Worm (Caenorhabditis elegans) whole organism, mixed stage, embryonic: ENCODE measurements around the gene clec-71.

Experiments
- M03D4.4 ChIP-seq: sonication (generic microtip); optimal IDR thresholded peaks from 2 replicates; lab custom pipeline; 2017; ENCODE audit warnings: mild to moderate bottlenecking, missing genetic modification characterization, missing compliant biosample characterization
- elt-3 ChIP-seq: fragments of 150-350 bp; optimal IDR thresholded peaks from 2 replicates; lab custom pipeline; 2014; ENCODE audit warnings: missing biosample characterization, missing genetic modification characterization
- flh-1 ChIP-seq: fragments of 200-800 bp; sonication (Bioruptor generic); optimal IDR thresholded peaks from 2 replicates; lab custom pipeline; 2018; ENCODE audit warnings: mild to moderate bottlenecking, missing genetic modification characterization, moderate library complexity, missing compliant biosample characterization
- lin-13 ChIP-seq: fragments of 150-350 bp; optimal IDR thresholded peaks from 2 replicates; lab custom pipeline; 2014; ENCODE audit warnings: missing biosample characterization, missing genetic modification characterization
- lin-32 ChIP-seq: fragments of 200-800 bp; sonication (Bioruptor generic); optimal IDR thresholded peaks from 2 replicates; lab custom pipeline; 2018; ENCODE audit warnings: mild to moderate bottlenecking, missing genetic modification characterization, missing compliant biosample characterization
- mep-1 ChIP-seq: fragments of 150-350 bp; optimal IDR thresholded peaks from 2 replicates; lab custom pipeline; 2017; ENCODE audit warnings: missing biosample characterization, missing genetic modification reagents, missing genetic modification characterization, inconsistent platforms
- nhr-12 ChIP-seq: fragments of 150-350 bp; optimal IDR thresholded peaks from 2 replicates; lab custom pipeline; 2014; ENCODE audit warnings: missing biosample characterization, missing genetic modification characterization
- nhr-237 ChIP-seq: fragments of 150-350 bp; optimal IDR thresholded peaks from 2 replicates; lab custom pipeline; 2014; ENCODE audit warnings: missing biosample characterization, missing genetic modification characterization
- nhr-76 ChIP-seq: sonication (generic microtip); optimal IDR thresholded peaks from 2 replicates; lab custom pipeline; 2017; ENCODE audit warnings: missing biosample characterization, missing genetic modification characterization
- unc-39 ChIP-seq: fragments of 150-350 bp; optimal IDR thresholded peaks from 2 replicates; lab custom pipeline; 2014; ENCODE audit warnings: missing biosample characterization, missing genetic modification characterization
- unc-62 ChIP-seq: fragments of 150-350 bp; optimal IDR thresholded peaks from 2 replicates; lab custom pipeline; 2014; ENCODE audit warnings: missing biosample characterization, missing genetic modification reagents, missing genetic modification characterization

DNA sequence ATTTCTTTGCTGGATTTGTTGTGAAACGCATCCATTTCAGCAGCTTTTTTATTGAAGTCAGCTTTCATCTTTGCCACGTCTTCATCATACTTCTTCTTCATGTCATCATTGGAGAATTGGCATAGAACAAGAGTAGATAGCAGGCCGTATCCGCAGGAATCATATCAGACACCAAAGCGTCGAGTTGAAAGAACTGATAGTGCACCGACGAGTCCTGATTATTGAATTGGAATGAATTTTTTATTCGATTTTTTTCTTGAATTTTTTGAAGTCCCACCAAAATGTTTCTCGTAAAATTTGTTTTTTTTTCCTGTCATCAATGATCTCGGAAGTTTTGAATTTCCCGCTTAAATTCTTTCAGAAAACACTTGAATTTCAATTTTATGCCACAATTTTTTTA is 30.9 kb upstream of the clec-71 start, which contains the start of gene F56D6.11:
- no peak for TF ChIP-seq lin-13 (tag; lab: Kevin White, UChicago)
- TF ChIP-seq mep-1: no peak
- TF ChIP-seq unc-62 (GFP tag; lab: Kevin White, UChicago): no peak
- TF ChIP-seq unc-39: no peak
- no peak for TF ChIP-seq flh-1
- TF ChIP-seq nhr-76 (tag; lab: Kevin White, UChicago): no peak
- no peak for TF ChIP-seq M03D4.4 (tag; lab: Kevin White, UChicago)
- TF ChIP-seq nhr-12 (tag; lab: Kevin White, UChicago): no peak
- no peak for TF ChIP-seq lin-32
- no peak for TF ChIP-seq elt-3 (tag; lab: Kevin White, UChicago)
- no peak for TF ChIP-seq nhr-237 (tag; lab: Kevin White, UChicago)
